Worm (Caenorhabditis elegans): ENCODE results near the gene K03B4.2.

Gene K03B4.2

DNA sequence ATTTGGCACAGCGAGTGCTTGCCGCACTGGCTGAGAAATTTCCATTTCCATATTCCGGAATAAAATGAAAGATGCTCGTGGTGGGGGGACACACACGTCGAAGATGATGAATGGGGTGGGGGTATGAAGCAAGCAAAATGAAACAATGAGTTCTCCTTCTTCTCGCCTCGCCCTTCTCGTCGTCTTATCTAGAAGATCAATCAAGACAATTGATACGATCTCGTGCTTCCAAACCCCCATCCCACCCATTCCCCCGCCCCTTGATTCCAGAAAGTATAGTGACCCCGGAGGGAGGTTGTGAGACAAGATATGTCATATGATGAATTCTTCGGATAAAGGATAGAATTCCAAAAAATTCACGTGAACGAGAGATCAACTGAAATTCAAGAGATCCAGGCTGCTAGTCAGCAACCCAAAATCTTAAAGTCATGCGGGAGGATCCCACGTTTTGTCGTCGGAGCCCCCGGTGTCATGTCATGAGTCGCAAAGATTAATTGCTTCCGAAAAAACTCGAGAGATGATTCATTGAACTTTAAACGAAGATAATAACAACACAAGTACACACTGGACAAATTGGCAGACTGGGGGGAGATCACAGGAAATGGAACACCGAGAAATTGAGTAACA is 6.8 kb downstream of the K03B4.2 start:
- no peak for TF ChIP-seq unc-39 (tag; optimal IDR thresholded peaks at IDR 0.05)
- peak; percentile 68 for TF ChIP-seq nhr-11 (tag; optimal IDR thresholded peaks at IDR 0.05)
- TF ChIP-seq elt-1 (tag; optimal IDR thresholded peaks at IDR 0.05) = peak; percentile 80
- TF ChIP-seq ama-1 (optimal IDR thresholded peaks at IDR 0.05) = no peak
- TF ChIP-seq lin-39 (tag; optimal IDR thresholded peaks at IDR 0.05) = peak; percentile 41
- no peak for TF ChIP-seq ceh-16 (tag; optimal IDR thresholded peaks at IDR 0.05)

DNA sequence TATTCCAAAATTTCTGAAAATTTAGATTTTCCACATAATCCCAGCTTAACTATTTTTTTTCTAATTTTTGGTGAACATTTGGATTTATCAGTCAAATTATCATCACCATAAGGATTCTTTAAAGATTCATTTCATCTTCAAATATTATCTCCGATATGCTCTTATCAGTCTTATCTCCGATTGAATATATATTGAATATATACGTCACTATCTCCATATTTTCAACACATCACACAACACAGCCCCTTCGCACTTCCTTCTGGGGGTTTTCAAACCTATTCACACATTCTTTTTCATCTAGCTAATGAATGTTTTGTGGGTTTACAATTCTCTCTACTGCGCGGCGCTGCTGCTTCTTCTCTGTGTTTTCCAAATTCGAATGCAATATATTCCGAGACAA is 10.9 kb downstream of the K03B4.2 start:
- TF ChIP-seq nhr-76 (tag; optimal IDR thresholded peaks at IDR 0.05) = no peak
- no peak for TF ChIP-seq fos-1 (tag; optimal IDR thresholded peaks at IDR 0.05)
- TF ChIP-seq nhr-28 (tag; optimal IDR thresholded peaks at IDR 0.05) = no peak
- no peak for TF ChIP-seq elt-1 (tag; optimal IDR thresholded peaks at IDR 0.05)
- TF ChIP-seq elt-3 (tag; optimal IDR thresholded peaks at IDR 0.05) = no peak
- no peak for TF ChIP-seq jun-1 (tag; optimal IDR thresholded peaks at IDR 0.05)
- TF ChIP-seq mdl-1 (tag; optimal IDR thresholded peaks at IDR 0.05) = no peak
- TF ChIP-seq unc-39 (tag; optimal IDR thresholded peaks at IDR 0.05) = no peak
- no peak for TF ChIP-seq unc-62 (GFP tag; optimal IDR thresholded peaks at IDR 0.05)

DNA sequence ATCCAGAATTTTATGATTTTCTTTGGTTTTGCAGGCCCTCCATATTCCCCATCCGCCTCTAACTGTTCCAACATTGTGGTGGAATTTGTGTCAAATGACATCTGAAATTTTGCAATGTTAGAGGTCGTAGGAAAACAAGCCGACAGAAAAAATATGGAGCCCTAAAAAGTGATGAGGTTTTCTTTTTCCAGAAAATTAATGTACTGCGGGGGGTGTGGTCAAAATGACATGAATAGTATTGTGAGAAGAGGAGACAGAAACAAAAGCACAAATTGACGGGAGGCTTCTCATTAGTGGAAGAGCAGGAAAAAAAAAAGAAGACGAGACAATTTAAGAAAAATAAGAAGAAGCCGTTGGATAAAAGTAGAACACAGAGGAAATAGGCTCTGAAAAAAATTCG is 12.4 kb downstream of the K03B4.2 start, which contains the start of gene ZC266.1:
Gene ZC266.1 (minus strand): TSS at position 101 of the 400 bp plus-strand sequence.
- TF ChIP-seq nhr-77 (tag; optimal IDR thresholded peaks at IDR 0.05) (no peak), nhr-43 (tag; optimal IDR thresholded peaks at IDR 0.05; ENCODE audit: poor library complexity, severe bottlenecking) (no peak), aly-2 (tag; optimal IDR thresholded peaks at IDR 0.05) (no peak), unc-39 (tag; optimal IDR thresholded peaks at IDR 0.05) (no peak)

- TF ChIP-seq nhr-12 (tag; optimal IDR thresholded peaks at IDR 0.05) (no peak), elt-1 (tag; optimal IDR thresholded peaks at IDR 0.05) (no peak), snpc-4 (tag; optimal IDR thresholded peaks at IDR 0.05) (no peak), R02D3.7 (tag; optimal IDR thresholded peaks at IDR 0.05) (no peak), nhr-43 (tag; optimal IDR thresholded peaks at IDR 0.05; ENCODE audit: poor library complexity, severe bottlenecking) (no peak), elt-2 (tag; optimal IDR thresholded peaks at IDR 0.05) (no peak), zag-1 (tag; optimal IDR thresholded peaks at IDR 0.05) (no peak), skn-1 (tag; optimal IDR thresholded peaks at IDR 0.05) (no peak), fos-1 (tag; optimal IDR thresholded peaks at IDR 0.05) (no peak), mml-1 (tag; optimal IDR thresholded peaks at IDR 0.05) (no peak), unc-39 (tag; optimal IDR thresholded peaks at IDR 0.05) (no peak), ceh-28 (tag; optimal IDR thresholded peaks at IDR 0.05) (no peak), nhr-76 (tag; optimal IDR thresholded peaks at IDR 0.05) (no peak), nhr-25 (tag; optimal IDR thresholded peaks at IDR 0.05) (no peak), lin-15B (tag; optimal IDR thresholded peaks at IDR 0.05) (no peak), hmg-11 (tag; optimal IDR thresholded peaks at IDR 0.05) (no peak)
Observed at ce11 chrV:4707646-4708045, 19.9 kb downstream of the K03B4.2 start.

- TF ChIP-seq nhr-25 (tag; optimal IDR thresholded peaks at IDR 0.05) (no peak), eor-1 (tag; optimal IDR thresholded peaks at IDR 0.05) (no peak), egl-5 (tag; optimal IDR thresholded peaks at IDR 0.05) (no peak), ztf-11 (tag; optimal IDR thresholded peaks at IDR 0.05) (no peak), aly-2 (tag; optimal IDR thresholded peaks at IDR 0.05) (no peak), nfya-1 (tag; optimal IDR thresholded peaks at IDR 0.05; ENCODE audit: insufficient read depth) (no peak), snpc-4 (tag; optimal IDR thresholded peaks at IDR 0.05) (no peak), elt-3 (tag; optimal IDR thresholded peaks at IDR 0.05) (no peak), R02D3.7 (tag; optimal IDR thresholded peaks at IDR 0.05) (no peak), daf-12 (tag; optimal IDR thresholded peaks at IDR 0.05) (no peak), hmg-11 (tag; optimal IDR thresholded peaks at IDR 0.05) (no peak), zag-1 (tag; optimal IDR thresholded peaks at IDR 0.05) (no peak)
Observed at ce11 chrV:4710464-4710863, 22.7 kb downstream of the K03B4.2 start, which contains the start of gene oac-24. TSS of gene oac-24 (plus strand) at chrV:4710764.

ce11 chrV:4719965-4720364 is 32.2 kb downstream of the K03B4.2 start, which contains the start of gene prx-6:
TSS of gene prx-6 (minus strand) at chrV:4720093.
- TF ChIP-seq pqm-1 (tag; optimal IDR thresholded peaks at IDR 0.05) (peak; percentile 50), nhr-28 (tag; optimal IDR thresholded peaks at IDR 0.05) (no peak), elt-2 (tag; optimal IDR thresholded peaks at IDR 0.05) (peak; percentile 78)

All from whole organism, L3 larva.